Fruit fly (Drosophila melanogaster) whole organism: ENCODE measurements around the gene NHP2.

Experiments used
- pan ChIP-seq: fragments of >200 bp; optimal IDR thresholded peaks from 2 replicates; lab custom pipeline; 2017
- psq ChIP-seq: fragments of >200 bp; optimal IDR thresholded peaks from 2 replicates; lab custom pipeline; 2017
- usp ChIP-seq: fragments of >200 bp; optimal IDR thresholded peaks from 2 replicates; lab custom pipeline; 2017; ENCODE audit warnings: missing biosample characterization, missing genetic modification characterization, mixed read lengths

- TF ChIP-seq usp (GFP tag; lab: Kevin White, UChicago) (no peak), pan (no peak), psq (lab: Kevin White, UChicago) (no peak)
Measured at dm6 chr3L:14816666-14817065, 14.7 kb upstream of the NHP2 start.
